Fruit fly (Drosophila melanogaster) whole organism, embryonic: ENCODE data around the gene IKKbeta.

Source experiments
- Antp ChIP-seq: fragments of 200-800 bp; sonication (Bioruptor generic); optimal IDR thresholded peaks from 3 replicates; lab custom pipeline; 2016; ENCODE audit warnings: missing biosample characterization, missing genetic modification characterization
- Bteb2 ChIP-seq: fragments of 200-800 bp; sonication (Bioruptor generic); optimal IDR thresholded peaks from 2 replicates; lab custom pipeline; 2016; ENCODE audit warnings: missing biosample characterization, missing genetic modification characterization
- CG10565 ChIP-seq: fragments of 200-800 bp; sonication (Bioruptor generic); optimal IDR thresholded peaks from 3 replicates; lab custom pipeline; 2016; ENCODE audit warnings: missing biosample characterization, mild to moderate bottlenecking, missing genetic modification characterization
- CG11093 ChIP-seq: fragments of 200-800 bp; sonication (Bioruptor generic); IDR thresholded peaks from 3 replicates; pipeline ENCODE4 v1.3.6; 2022; ENCODE audit warnings: missing biosample characterization, missing genetic modification characterization
- CG12391 ChIP-seq: fragments of 200-800 bp; sonication (Bioruptor generic); optimal IDR thresholded peaks from 3 replicates; lab custom pipeline; 2018; ENCODE audit warnings: missing biosample characterization, mild to moderate bottlenecking, missing genetic modification characterization, moderate library complexity
- CG12942 ChIP-seq: fragments of 200-800 bp; sonication (Bioruptor generic); optimal IDR thresholded peaks from 3 replicates; lab custom pipeline; 2016; ENCODE audit warnings: missing biosample characterization, missing genetic modification characterization
- CG13624 ChIP-seq: fragments of 200-800 bp; sonication (Bioruptor generic); optimal IDR thresholded peaks from 2 replicates; lab custom pipeline; 2016; ENCODE audit warnings: missing biosample characterization, missing genetic modification characterization
- CG14860 ChIP-seq: fragments of 200-800 bp; sonication (Bioruptor generic); IDR thresholded peaks from 3 replicates; pipeline ENCODE4 v1.3.6; 2022; ENCODE audit warnings: missing biosample characterization, missing genetic modification characterization; ENCODE audit not compliant: partially characterized antibody
- CG15696 ChIP-seq: fragments of 200-800 bp; sonication (Bioruptor generic); optimal IDR thresholded peaks from 2 replicates; lab custom pipeline; 2019; ENCODE audit warnings: missing biosample characterization, mild to moderate bottlenecking, missing genetic modification characterization, moderate library complexity
- CG1792 ChIP-seq: fragments of 200-800 bp; sonication (Bioruptor generic); optimal IDR thresholded peaks from 2 replicates; lab custom pipeline; 2016; ENCODE audit warnings: missing biosample characterization, missing genetic modification characterization
- CG2120 ChIP-seq: fragments of 200-800 bp; sonication (Bioruptor generic); optimal IDR thresholded peaks from 3 replicates; lab custom pipeline; 2016; ENCODE audit warnings: missing biosample characterization, missing genetic modification characterization
- CG30403 ChIP-seq: fragments of 200-800 bp; sonication (Bioruptor generic); optimal IDR thresholded peaks from 3 replicates; lab custom pipeline; 2016; ENCODE audit warnings: missing biosample characterization, missing genetic modification characterization
- CG3838 ChIP-seq: fragments of 200-800 bp; sonication (Bioruptor generic); optimal IDR thresholded peaks from 3 replicates; lab custom pipeline; 2016; ENCODE audit warnings: missing biosample characterization, missing genetic modification characterization
- CG4707 ChIP-seq: fragments of 200-800 bp; sonication (Bioruptor generic); optimal IDR thresholded peaks from 2 replicates; lab custom pipeline; 2018; ENCODE audit warnings: missing biosample characterization, mild to moderate bottlenecking, missing genetic modification characterization, moderate library complexity
- CG8290 ChIP-seq, 3 experiments: fragments of 200-800 bp; sonication (Bioruptor generic); optimal IDR thresholded peaks; 2 replicates each; lab custom pipeline; 2016 to 2019; ENCODE audit warnings: missing biosample characterization in 3 of 3, missing genetic modification characterization in 3 of 3, mild to moderate bottlenecking in 2 of 3, moderate library complexity in 1 of 3
- CG9797 ChIP-seq: fragments of 200-800 bp; sonication (Bioruptor generic); optimal IDR thresholded peaks from 3 replicates; lab custom pipeline; 2018; ENCODE audit warnings: missing biosample characterization, mild to moderate bottlenecking, missing genetic modification characterization
- Camta ChIP-seq: fragments of 200-800 bp; sonication (Bioruptor generic); optimal IDR thresholded peaks from 2 replicates; lab custom pipeline; 2016; ENCODE audit warnings: missing biosample characterization, missing genetic modification characterization
- Dip3 ChIP-seq: fragments of 200-800 bp; sonication (Bioruptor generic); optimal IDR thresholded peaks from 3 replicates; lab custom pipeline; 2016; ENCODE audit warnings: missing biosample characterization, missing genetic modification characterization
- Doc2 ChIP-seq: fragments of 200-800 bp; sonication (Bioruptor generic); IDR thresholded peaks from 2 replicates; pipeline ENCODE4 v1.3.6; 2022; ENCODE audit warnings: missing biosample characterization, missing genetic modification characterization
- ERR ChIP-seq: fragments of 200-800 bp; sonication (Bioruptor generic); optimal IDR thresholded peaks from 2 replicates; lab custom pipeline; 2016; ENCODE audit warnings: missing biosample characterization, missing genetic modification characterization
- Fer3 ChIP-seq: fragments of 200-800 bp; sonication (Bioruptor generic); optimal IDR thresholded peaks from 2 replicates; lab custom pipeline; 2018; ENCODE audit warnings: missing biosample characterization, mild to moderate bottlenecking, missing genetic modification characterization, moderate library complexity
- HLH54F ChIP-seq: fragments of 200-800 bp; sonication (Bioruptor generic); optimal IDR thresholded peaks from 3 replicates; lab custom pipeline; 2016; ENCODE audit warnings: missing biosample characterization, missing genetic modification characterization
- Hey ChIP-seq: fragments of 200-800 bp; sonication (Bioruptor generic); optimal IDR thresholded peaks from 3 replicates; lab custom pipeline; 2018; ENCODE audit warnings: missing biosample characterization, mild to moderate bottlenecking, missing genetic modification characterization
- HmgZ ChIP-seq: fragments of 200-800 bp; sonication (Bioruptor generic); optimal IDR thresholded peaks from 2 replicates; lab custom pipeline; 2018; ENCODE audit warnings: missing biosample characterization, mild to moderate bottlenecking, missing genetic modification characterization
- Hr3 ChIP-seq: fragments of 200-800 bp; sonication (Bioruptor generic); optimal IDR thresholded peaks from 3 replicates; lab custom pipeline; 2016; ENCODE audit warnings: missing biosample characterization, missing genetic modification characterization
- Mes4 ChIP-seq: fragments of 200-800 bp; sonication (Bioruptor generic); optimal IDR thresholded peaks from 2 replicates; lab custom pipeline; 2016; ENCODE audit warnings: missing biosample characterization, missing genetic modification characterization
- NC2α ChIP-seq: fragments of 200-800 bp; sonication (Bioruptor generic); optimal IDR thresholded peaks from 2 replicates; lab custom pipeline; 2016; ENCODE audit warnings: missing biosample characterization, missing genetic modification characterization
- NFAT ChIP-seq: fragments of 200-800 bp; sonication (Bioruptor generic); IDR thresholded peaks from 2 replicates; pipeline ENCODE4 v1.3.6; 2022; ENCODE audit warnings: missing biosample characterization, missing genetic modification characterization
- Oli ChIP-seq: fragments of 200-800 bp; sonication (Bioruptor generic); optimal IDR thresholded peaks from 2 replicates; lab custom pipeline; 2018; ENCODE audit warnings: missing biosample characterization, mild to moderate bottlenecking, missing genetic modification characterization, moderate library complexity
- abd-A ChIP-seq: fragments of 200-800 bp; sonication (Bioruptor generic); optimal IDR thresholded peaks from 3 replicates; lab custom pipeline; 2019; ENCODE audit warnings: missing biosample characterization, mild to moderate bottlenecking, missing genetic modification characterization, moderate library complexity
- bab2 ChIP-seq: fragments of 200-800 bp; sonication (Bioruptor generic); optimal IDR thresholded peaks from 2 replicates; lab custom pipeline; 2016; ENCODE audit warnings: missing biosample characterization, missing genetic modification characterization
- bbx ChIP-seq: fragments of 200-800 bp; sonication (Bioruptor generic); IDR thresholded peaks from 2 replicates; pipeline ENCODE4 v1.3.6; 2022; ENCODE audit warnings: missing biosample characterization, missing genetic modification characterization; ENCODE audit not compliant: partially characterized antibody
- bsh ChIP-seq, 2 experiments: fragments of 200-800 bp; sonication (Bioruptor generic); optimal IDR thresholded peaks; 2 replicates each; lab custom pipeline; 2017 to 2018; ENCODE audit warnings: mild to moderate bottlenecking in 2 of 2, missing biosample characterization in 2 of 2, missing genetic modification characterization in 2 of 2, moderate library complexity in 1 of 2
- cad ChIP-seq: fragments of >200 bp; optimal IDR thresholded peaks from 2 replicates; lab custom pipeline; 2017; ENCODE audit warnings: missing biosample characterization, missing genetic modification characterization
- ci ChIP-seq: fragments of 200-800 bp; sonication (Bioruptor generic); IDR thresholded peaks from 3 replicates; pipeline ENCODE4 v1.3.6; 2022; ENCODE audit warnings: missing biosample characterization, missing genetic modification characterization
- corto ChIP-seq: fragments of 200-800 bp; sonication (Bioruptor generic); optimal IDR thresholded peaks from 2 replicates; lab custom pipeline; 2016; ENCODE audit warnings: missing biosample characterization, mild to moderate bottlenecking, missing genetic modification characterization, moderate library complexity
- da ChIP-seq: fragments of 200-800 bp; sonication (Bioruptor generic); optimal IDR thresholded peaks from 2 replicates; lab custom pipeline; 2016; ENCODE audit warnings: missing biosample characterization, missing genetic modification characterization
- danr ChIP-seq: fragments of 200-800 bp; sonication (Bioruptor generic); IDR thresholded peaks from 2 replicates; pipeline ENCODE4 v1.3.6; 2022; ENCODE audit warnings: missing biosample characterization, missing genetic modification characterization
- dysf ChIP-seq: fragments of 200-800 bp; sonication (Bioruptor generic); IDR thresholded peaks from 3 replicates; pipeline ENCODE4 v1.3.6; 2022; ENCODE audit warnings: missing biosample characterization, missing genetic modification characterization
- emc ChIP-seq: fragments of 200-800 bp; sonication (Bioruptor generic); optimal IDR thresholded peaks from 2 replicates; lab custom pipeline; 2016; ENCODE audit warnings: missing biosample characterization, missing genetic modification characterization
- gt ChIP-seq: fragments of 200-800 bp; sonication (Bioruptor generic); IDR thresholded peaks from 2 replicates; pipeline ENCODE4 v1.3.6; 2022; ENCODE audit warnings: missing biosample characterization, missing genetic modification characterization
- sc ChIP-seq, 3 experiments: fragments of >200 bp in 2 of 3; fragments of 200-800 bp in 1 of 3; sonication (Bioruptor generic) in 1 of 3; optimal IDR thresholded peaks; 2 replicates in 2 of 3; 3 replicates in 1 of 3; lab custom pipeline; 2017; ENCODE audit warnings: mild to moderate bottlenecking in 1 of 3, missing biosample characterization in 1 of 3, missing genetic modification characterization in 1 of 3, missing genetic modification reagents in 1 of 3
- scrt ChIP-seq: fragments of 200-800 bp; sonication (Bioruptor generic); optimal IDR thresholded peaks from 2 replicates; lab custom pipeline; 2018; ENCODE audit warnings: missing biosample characterization, mild to moderate bottlenecking, missing genetic modification characterization, moderate library complexity
- so ChIP-seq: fragments of 200-800 bp; sonication (Bioruptor generic); IDR thresholded peaks from 3 replicates; pipeline ENCODE4 v1.3.6; 2022; ENCODE audit warnings: missing biosample characterization, missing genetic modification characterization
- sr ChIP-seq: fragments of 200-800 bp; sonication (Bioruptor generic); IDR thresholded peaks from 3 replicates; pipeline ENCODE4 v1.3.6; 2022; ENCODE audit warnings: missing biosample characterization, missing genetic modification characterization
- stc ChIP-seq: fragments of 200-800 bp; sonication (Bioruptor generic); IDR thresholded peaks from 2 replicates; pipeline ENCODE4 v1.3.6; 2022; ENCODE audit warnings: missing biosample characterization, missing genetic modification characterization
- tna ChIP-seq: fragments of 200-800 bp; sonication (Bioruptor generic); IDR thresholded peaks from 2 replicates; pipeline ENCODE4 v1.3.6; 2022; ENCODE audit warnings: missing biosample characterization, missing genetic modification characterization; ENCODE audit not compliant: partially characterized antibody
- vnd ChIP-seq: fragments of 200-800 bp; sonication (Bioruptor generic); IDR thresholded peaks from 3 replicates; pipeline ENCODE4 v1.3.6; 2022; ENCODE audit warnings: missing biosample characterization, missing genetic modification characterization; ENCODE audit not compliant: partially characterized antibody
- wek ChIP-seq: fragments of 200-800 bp; sonication (Bioruptor generic); optimal IDR thresholded peaks from 3 replicates; lab custom pipeline; 2018; ENCODE audit warnings: missing biosample characterization, mild to moderate bottlenecking, missing genetic modification characterization, moderate library complexity

Gene IKKbeta

dm6 chr3R:16094011-16094729, 44.9 kb upstream of the IKKbeta start (continued):
- TF ChIP-seq Oli (tag; lab: Kevin White, UChicago), result peak; percentile 86
- peak; percentile 87 for TF ChIP-seq CG12391 (tag; lab: Kevin White, UChicago)
- TF ChIP-seq da (GFP tag; lab: Kevin White, UChicago), result no peak
- TF ChIP-seq wek, result no peak
- no peak for TF ChIP-seq CG13624 (GFP tag; lab: Kevin White, UChicago)
- no peak for TF ChIP-seq Bteb2 (GFP tag; lab: Kevin White, UChicago)
- TF ChIP-seq bbx (GFP tag; lab: Robert Waterston, UW), result 0 out of 2 replicates have a peak, but pooled peaks have one; percentile 43
- TF ChIP-seq CG3838 (GFP tag; lab: Kevin White, UChicago), result no peak
- peak; percentile 40 for TF ChIP-seq CG10565 (GFP tag; lab: Kevin White, UChicago)
- no peak for TF ChIP-seq corto
- no peak for TF ChIP-seq CG1792 (GFP tag; lab: Kevin White, UChicago)
- no peak; the same call in 1 of the 3 replicates for TF ChIP-seq so (GFP tag; lab: Robert Waterston, UW)
- peak; percentile 35; the same call in 1 of the 3 replicates for TF ChIP-seq ci
- no peak for TF ChIP-seq CG2120
- TF ChIP-seq Doc2 (GFP tag; lab: Robert Waterston, UW), result no peak
- TF ChIP-seq Camta, result no peak
- no peak for TF ChIP-seq Antp (GFP tag; lab: Kevin White, UChicago)
- peak; percentile 71; the same call in 1 of the 3 replicates for TF ChIP-seq sr (GFP tag; lab: Robert Waterston, UW)
- no peak for TF ChIP-seq emc (GFP tag; lab: Kevin White, UChicago)
- no peak for TF ChIP-seq abd-A
- TF ChIP-seq CG9797, result no peak
- TF ChIP-seq stc (GFP tag; lab: Robert Waterston, UW), result peak; percentile 39; the same call in 1 of the 2 replicates
- no peak for TF ChIP-seq cad
- peak; percentile 15 for TF ChIP-seq CG8290 (GFP tag; optimal IDR thresholded peaks at IDR 0.05; lab: Kevin White, UChicago)
- peak in 1 of 2 experiments; percentile 21 for TF ChIP-seq CG8290 (tag; optimal IDR thresholded peaks at IDR 0.05; lab: Kevin White, UChicago)
- no peak for TF ChIP-seq vnd
- peak; percentile 58 for TF ChIP-seq CG15696 (tag; lab: Kevin White, UChicago)
- no peak for TF ChIP-seq NFAT (GFP tag; lab: Robert Waterston, UW)
- no peak for TF ChIP-seq scrt (GFP tag; lab: Kevin White, UChicago)
- TF ChIP-seq HmgZ (tag; lab: Kevin White, UChicago), result no peak
- peak; percentile 10 for TF ChIP-seq CG4707 (GFP tag; lab: Kevin White, UChicago)
- peak; percentile 64; the same call in 1 of the 3 replicates for TF ChIP-seq CG11093 (GFP tag; lab: Robert Waterston, UW)
- no peak for TF ChIP-seq ERR (GFP tag; lab: Kevin White, UChicago)
- no peak for TF ChIP-seq gt (GFP tag; lab: Robert Waterston, UW)
- TF ChIP-seq HLH54F (GFP tag; lab: Kevin White, UChicago), result no peak
- peak; percentile 85 to 86 for TF ChIP-seq bsh (GFP tag; optimal IDR thresholded peaks at IDR 0.05; lab: Kevin White, UChicago)
- TF ChIP-seq NC2α, result no peak
- peak; percentile 82 for TF ChIP-seq Hr3
- peak; percentile 8 for TF ChIP-seq Mes4
- TF ChIP-seq sc (optimal IDR thresholded peaks at IDR 0.05; lab: Kevin White, UChicago), result no peak
- peak; percentile 79 for TF ChIP-seq sc (GFP tag; optimal IDR thresholded peaks at IDR 0.05; lab: Kevin White, UChicago)
- TF ChIP-seq CG30403 (GFP tag; lab: Kevin White, UChicago), result peak; percentile 87
- TF ChIP-seq Dip3 (GFP tag; lab: Kevin White, UChicago), result no peak
- TF ChIP-seq tna, result no peak
- TF ChIP-seq dysf (GFP tag; lab: Robert Waterston, UW), result peak; percentile 56; the same call in 1 of the 3 replicates
- TF ChIP-seq Hey (tag; lab: Kevin White, UChicago), result no peak
- TF ChIP-seq CG12942 (GFP tag; lab: Kevin White, UChicago), result peak; percentile 48
- TF ChIP-seq Fer3 (tag; lab: Kevin White, UChicago), result peak; percentile 40
- no peak for TF ChIP-seq danr (GFP tag; lab: Robert Waterston, UW)
- TF ChIP-seq CG14860 (GFP tag; lab: Robert Waterston, UW), result no peak
- peak; percentile 35 for TF ChIP-seq bab2
